Worm (Caenorhabditis elegans): ENCODE results near the gene irld-57.

Gene irld-57

DNA sequence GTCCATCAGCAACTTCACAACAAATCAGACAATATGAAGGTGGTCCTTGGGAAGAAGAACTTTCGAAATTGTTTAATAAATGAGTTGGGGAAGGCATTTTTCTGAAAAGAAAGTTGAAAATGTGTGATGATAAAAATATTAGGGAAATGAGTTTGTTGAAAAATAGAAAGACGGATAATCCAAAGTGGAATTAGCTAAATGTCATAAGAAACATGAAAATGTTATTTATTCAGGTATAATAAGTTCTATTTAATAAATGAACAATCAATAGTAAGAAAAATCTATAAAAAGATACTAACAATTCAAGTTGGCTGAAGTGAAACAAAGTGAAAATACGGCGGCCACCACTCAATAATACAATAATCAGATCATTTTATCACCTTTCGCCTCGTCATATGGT is 24.2 kb downstream of the irld-57 start, which contains the start of gene nhr-53:
Gene nhr-53, minus strand, starts transcription at position 101 of the 400 bp plus-strand sequence.
- TF ChIP-seq ceh-18 (tag; optimal IDR thresholded peaks at IDR 0.05) (no peak), nhr-232 (tag; optimal IDR thresholded peaks at IDR 0.05) (no peak), che-1 (tag; optimal IDR thresholded peaks at IDR 0.05) (no peak), K09A11.1 (tag; optimal IDR thresholded peaks at IDR 0.05; ENCODE audit: insufficient read depth) (no peak), ceh-22 (tag; optimal IDR thresholded peaks at IDR 0.05) (no peak), elt-4 (tag; optimal IDR thresholded peaks at IDR 0.05) (no peak), unc-55 (GFP tag; optimal IDR thresholded peaks at IDR 0.05) (no peak), mec-3 (tag; optimal IDR thresholded peaks at IDR 0.05; ENCODE audit: borderline replicate concordance) (no peak), pha-4 (tag; optimal IDR thresholded peaks at IDR 0.05) (no peak), ceh-14 (tag; optimal IDR thresholded peaks at IDR 0.05) (no peak), tbx-7 (tag; optimal IDR thresholded peaks at IDR 0.05) (no peak), ceh-34 (tag; optimal IDR thresholded peaks at IDR 0.05) (no peak), pqm-1 (tag; optimal IDR thresholded peaks at IDR 0.05) (no peak), hlh-30 (tag; optimal IDR thresholded peaks at IDR 0.05; ENCODE audit: insufficient read depth) (no peak), nfya-1 (tag; optimal IDR thresholded peaks at IDR 0.05) (no peak)

DNA sequence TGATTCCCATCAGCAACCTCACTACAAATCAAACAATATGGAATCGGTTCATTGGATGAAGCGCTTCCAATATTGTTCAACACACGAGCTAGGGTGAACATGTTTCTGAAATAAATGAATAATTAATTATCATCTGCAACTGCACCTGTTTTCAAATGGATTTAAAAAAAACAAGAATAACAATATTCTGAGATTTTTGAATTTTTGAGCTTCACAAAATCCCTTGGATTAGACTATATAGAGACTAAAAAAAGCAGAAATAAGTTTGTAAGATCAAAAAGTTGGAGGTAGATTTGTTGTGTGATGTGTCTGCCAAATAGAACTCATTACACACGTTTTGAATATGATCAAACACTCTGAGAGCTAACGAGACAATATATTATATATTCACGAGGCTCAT is 26.7 kb downstream of the irld-57 start, which contains the start of gene nhr-199:
Gene nhr-199, minus strand, starts transcription at position 101 of the 400 bp plus-strand sequence.
- no peak for TF ChIP-seq madf-2 (tag; optimal IDR thresholded peaks at IDR 0.05)
- no peak for TF ChIP-seq K02D7.2 (tag; optimal IDR thresholded peaks at IDR 0.05)
- no peak for TF ChIP-seq nhr-232 (tag; optimal IDR thresholded peaks at IDR 0.05)

DNA sequence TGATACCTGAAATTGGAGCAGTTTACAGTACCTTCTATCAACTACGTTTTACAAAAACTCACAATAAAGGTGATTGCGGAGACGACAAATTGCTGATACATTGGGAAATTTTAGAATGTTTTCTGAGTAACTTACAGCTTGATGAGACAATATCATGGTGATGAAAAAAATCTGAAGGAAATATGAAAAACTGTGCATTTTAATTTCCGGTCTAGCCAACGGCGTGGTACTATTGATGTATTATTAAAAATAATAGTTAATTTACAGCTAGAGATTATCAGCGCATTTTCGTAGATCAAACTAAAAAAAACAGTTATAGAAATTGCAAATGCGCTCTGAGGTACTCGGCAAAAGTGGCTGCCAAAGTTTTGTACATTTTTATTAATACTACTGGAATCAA is 28.4 kb downstream of the irld-57 start, which contains the start of gene srx-29:
Gene srx-29, minus strand, starts transcription at position 101 of the 400 bp plus-strand sequence.
- no peak for TF ChIP-seq pag-3 (tag; optimal IDR thresholded peaks at IDR 0.05; ENCODE audit: borderline replicate concordance)
- TF ChIP-seq pha-2 (tag; optimal IDR thresholded peaks at IDR 0.05), result no peak
- TF ChIP-seq hlh-15 (tag; optimal IDR thresholded peaks at IDR 0.05), result no peak
- no peak for TF ChIP-seq F13H6.1 (tag; optimal IDR thresholded peaks at IDR 0.05)

DNA sequence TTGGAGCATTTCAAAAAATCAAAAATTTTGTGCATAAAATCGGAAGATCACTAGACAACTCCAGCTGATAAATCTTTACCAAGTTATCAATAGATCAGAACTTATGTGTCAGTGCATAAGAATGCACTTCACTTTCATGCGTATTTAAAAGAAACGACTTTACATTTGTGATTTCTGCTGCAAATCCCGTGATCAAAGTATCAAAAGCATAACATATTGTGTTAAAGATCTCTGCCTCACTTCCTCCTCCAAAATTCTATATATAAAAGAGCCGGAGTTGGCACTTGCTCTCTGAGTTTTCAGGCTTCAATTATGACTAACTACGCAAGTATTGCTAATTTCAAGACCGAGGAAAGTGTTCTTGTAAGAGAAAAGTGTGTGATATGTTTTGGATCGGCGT is 32.8 kb downstream of the irld-57 start, which contains the start of gene nhr-198:
Gene nhr-198, plus strand, starts transcription at position 313 of the 400 bp plus-strand sequence.
- no peak for TF ChIP-seq K09A11.1 (tag; optimal IDR thresholded peaks at IDR 0.05; ENCODE audit: insufficient read depth)
- TF ChIP-seq unc-55 (GFP tag; optimal IDR thresholded peaks at IDR 0.05), result no peak
- no peak for TF ChIP-seq unc-42 (tag; optimal IDR thresholded peaks at IDR 0.05)
- TF ChIP-seq pax-1 (tag; optimal IDR thresholded peaks at IDR 0.05), result no peak
- TF ChIP-seq ceh-6 (GFP tag; optimal IDR thresholded peaks at IDR 0.05), result no peak
- TF ChIP-seq madf-2 (tag; optimal IDR thresholded peaks at IDR 0.05), result no peak
- no peak for TF ChIP-seq tbx-2 (tag; optimal IDR thresholded peaks at IDR 0.05)
- no peak for TF ChIP-seq ceh-34 (tag; optimal IDR thresholded peaks at IDR 0.05)
- TF ChIP-seq ceh-24 (tag; optimal IDR thresholded peaks at IDR 0.05), result no peak
- no peak for TF ChIP-seq nhr-11 (tag; optimal IDR thresholded peaks at IDR 0.05)
- TF ChIP-seq pha-2 (tag; optimal IDR thresholded peaks at IDR 0.05), result no peak
- no peak for TF ChIP-seq tbx-7 (tag; optimal IDR thresholded peaks at IDR 0.05)
- no peak for TF ChIP-seq hlh-6 (tag; optimal IDR thresholded peaks at IDR 0.05)
- TF ChIP-seq ceh-2 (tag; optimal IDR thresholded peaks at IDR 0.05), result no peak
- no peak for TF ChIP-seq pat-9 (tag; optimal IDR thresholded peaks at IDR 0.05)
- TF ChIP-seq elt-4 (tag; optimal IDR thresholded peaks at IDR 0.05), result no peak
- no peak for TF ChIP-seq odd-2 (tag; optimal IDR thresholded peaks at IDR 0.05)
- no peak for TF ChIP-seq fkh-6 (tag; optimal IDR thresholded peaks at IDR 0.05)
- no peak for TF ChIP-seq T23F11.4 (GFP tag; optimal IDR thresholded peaks at IDR 0.05)

DNA sequence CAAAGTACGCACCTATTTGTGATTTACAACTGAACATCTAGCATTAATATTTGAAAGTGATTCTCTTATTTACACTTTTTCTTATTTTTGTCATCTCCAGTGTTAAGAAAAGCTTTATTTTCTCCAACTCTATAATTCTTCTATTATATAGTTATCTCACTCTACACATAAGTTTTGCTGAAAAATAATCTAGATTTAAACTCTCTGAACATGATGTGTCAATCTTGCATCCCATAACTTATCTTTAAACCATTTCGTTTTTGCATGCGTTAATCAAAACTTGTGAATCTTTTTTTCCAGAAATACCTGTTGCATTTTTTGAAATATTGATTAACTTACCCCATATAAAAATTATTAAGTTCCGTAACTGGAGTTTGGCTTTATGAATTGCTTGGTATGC is 36.6 kb downstream of the irld-57 start, which contains the start of gene nhr-268:
Gene nhr-268, plus strand, starts transcription at position 301 of the 400 bp plus-strand sequence.
- TF ChIP-seq unc-55 (GFP tag; optimal IDR thresholded peaks at IDR 0.05), result no peak
- no peak for TF ChIP-seq Y22D7AL.16 (tag; optimal IDR thresholded peaks at IDR 0.05)
- no peak for TF ChIP-seq lin-11 (tag; optimal IDR thresholded peaks at IDR 0.05)
- TF ChIP-seq fax-1 (tag; optimal IDR thresholded peaks at IDR 0.05), result no peak
- TF ChIP-seq T23F11.4 (GFP tag; optimal IDR thresholded peaks at IDR 0.05), result no peak
- TF ChIP-seq nhr-232 (tag; optimal IDR thresholded peaks at IDR 0.05), result no peak
- no peak for TF ChIP-seq eyg-1 (tag; optimal IDR thresholded peaks at IDR 0.05)
- no peak for TF ChIP-seq elt-2 (tag; optimal IDR thresholded peaks at IDR 0.05)
- TF ChIP-seq pax-1 (tag; optimal IDR thresholded peaks at IDR 0.05), result no peak
- TF ChIP-seq zip-5 (tag; optimal IDR thresholded peaks at IDR 0.05), result no peak
- TF ChIP-seq ceh-45 (GFP tag; IDR thresholded peaks at IDR 0.05), result no peak

Data from whole organism, late embryonic.